Worm (Caenorhabditis elegans) whole organism, young adult: ENCODE measurements around the gene dao-6.

ENCODE experiments used
- B0261.1 ChIP-seq: sonication (generic microtip); optimal IDR thresholded peaks from 2 replicates; lab custom pipeline; 2016; ENCODE audit warnings: mild to moderate bottlenecking, missing genetic modification characterization, moderate library complexity, missing compliant biosample characterization
- C17E4.6 ChIP-seq: fragments of 200-800 bp; sonication (Bioruptor generic); IDR thresholded peaks from 2 replicates; pipeline ENCODE4 v1.3.6; 2022; ENCODE audit warnings: missing genetic modification reagents, missing genetic modification characterization, missing compliant biosample characterization
- F49E8.2 ChIP-seq: sonication (generic microtip); optimal IDR thresholded peaks from 3 replicates; lab custom pipeline; 2017; ENCODE audit warnings: missing genetic modification characterization, mild to moderate bottlenecking, missing compliant biosample characterization, antibody characterized with exemption, moderate library complexity; ENCODE audit not compliant: insufficient read depth
- F57A8.1 ChIP-seq: fragments of 200-800 bp; sonication (Bioruptor generic); optimal IDR thresholded peaks from 2 replicates; lab custom pipeline; 2018; ENCODE audit warnings: mild to moderate bottlenecking, missing genetic modification characterization, moderate library complexity, missing compliant biosample characterization
- F57C9.4 ChIP-seq: sonication (generic microtip); optimal IDR thresholded peaks from 2 replicates; lab custom pipeline; 2017; ENCODE audit warnings: mild to moderate bottlenecking, missing genetic modification characterization, missing compliant biosample characterization
- Y53G8AR.9 ChIP-seq: fragments of 200-800 bp; sonication (Bioruptor generic); conservative IDR thresholded peaks from 2 replicates; pipeline ENCODE4 v1.3.6; 2022; ENCODE audit warnings: missing genetic modification reagents, missing genetic modification characterization, missing compliant biosample characterization
- Y67H2A.10 ChIP-seq: fragments of 200-800 bp; sonication (Bioruptor generic); conservative IDR thresholded peaks from 2 replicates; pipeline ENCODE4 v1.3.6; 2022; ENCODE audit warnings: missing genetic modification reagents, missing genetic modification characterization, missing compliant biosample characterization
- Y95B8A.8 ChIP-seq: fragments of 200-800 bp; sonication (Bioruptor generic); IDR thresholded peaks from 2 replicates; pipeline ENCODE4 v1.3.6; 2022; ENCODE audit warnings: missing genetic modification reagents, missing genetic modification characterization, missing compliant biosample characterization
- akir-1 ChIP-seq: fragments of 200-800 bp; sonication (Bioruptor generic); optimal IDR thresholded peaks from 2 replicates; lab custom pipeline; 2018; ENCODE audit warnings: mild to moderate bottlenecking, missing genetic modification characterization, moderate library complexity, missing compliant biosample characterization
- ama-1 ChIP-seq, 3 experiments: fragments of 150-350 bp in 1 of 3; sonication (generic microtip) in 2 of 3; optimal IDR thresholded peaks; 2 replicates each; lab custom pipeline; 2014 to 2018; ENCODE audit warnings: missing biosample characterization in 2 of 3, missing genetic modification characterization in 2 of 3, missing genetic modification reagents in 2 of 3
- attf-5 ChIP-seq: fragments of 200-800 bp; sonication (Bioruptor generic); optimal IDR thresholded peaks from 2 replicates; lab custom pipeline; 2018; ENCODE audit warnings: mild to moderate bottlenecking, missing genetic modification characterization, missing compliant biosample characterization
- ccch-3 ChIP-seq: fragments of 200-800 bp; sonication (Bioruptor generic); optimal IDR thresholded peaks from 2 replicates; lab custom pipeline; 2018; ENCODE audit warnings: mild to moderate bottlenecking, missing genetic modification characterization, missing compliant biosample characterization
- cebp-2 ChIP-seq: fragments of 200-800 bp; sonication (Bioruptor generic); IDR thresholded peaks from 2 replicates; pipeline ENCODE4 v1.3.6; 2022; ENCODE audit warnings: missing genetic modification characterization, missing compliant biosample characterization
- ceh-100 ChIP-seq: fragments of 200-800 bp; sonication (Bioruptor generic); IDR thresholded peaks from 2 replicates; pipeline ENCODE4 v1.3.6; 2022; ENCODE audit warnings: missing genetic modification reagents, missing genetic modification characterization, missing compliant biosample characterization
- ceh-27 ChIP-seq: fragments of 200-800 bp; sonication (Bioruptor generic); optimal IDR thresholded peaks from 2 replicates; lab custom pipeline; 2018; ENCODE audit warnings: mild to moderate bottlenecking, missing genetic modification characterization, moderate library complexity, missing compliant biosample characterization
- ceh-40 ChIP-seq: fragments of 200-800 bp; sonication (Bioruptor generic); IDR thresholded peaks from 2 replicates; pipeline ENCODE4 v1.3.6; 2022; ENCODE audit warnings: missing genetic modification characterization, missing compliant biosample characterization
- die-1 ChIP-seq: sonication (generic microtip); optimal IDR thresholded peaks from 2 replicates; lab custom pipeline; 2016; ENCODE audit warnings: missing genotype, mild to moderate bottlenecking, missing genetic modification characterization, missing compliant biosample characterization
- efl-1 ChIP-seq: fragments of 150-350 bp; optimal IDR thresholded peaks from 2 replicates; lab custom pipeline; 2014; ENCODE audit warnings: missing biosample characterization, missing genetic modification reagents, missing genetic modification characterization
- ets-4 ChIP-seq: fragments of 200-800 bp; sonication (Bioruptor generic); optimal IDR thresholded peaks from 2 replicates; lab custom pipeline; 2018; ENCODE audit warnings: mild to moderate bottlenecking, missing genetic modification characterization, missing compliant biosample characterization
- hlh-12 ChIP-seq: sonication (generic microtip); optimal IDR thresholded peaks from 2 replicates; lab custom pipeline; 2016; ENCODE audit warnings: missing genetic modification characterization, missing compliant biosample characterization
- hmg-1.2 ChIP-seq: fragments of 200-800 bp; sonication (Bioruptor generic); IDR thresholded peaks from 2 replicates; pipeline ENCODE4 v1.3.6; 2022; ENCODE audit warnings: missing genetic modification reagents, missing genetic modification characterization, missing compliant biosample characterization
- hsf-1 ChIP-seq: fragments of 200-800 bp; sonication (Bioruptor generic); IDR thresholded peaks from 2 replicates; pipeline ENCODE4 v1.3.6; 2022; ENCODE audit warnings: missing genetic modification reagents, missing genetic modification characterization, missing compliant biosample characterization
- lag-1 ChIP-seq: fragments of 200-800 bp; sonication (Bioruptor generic); IDR thresholded peaks from 2 replicates; pipeline ENCODE4 v1.3.6; 2022; ENCODE audit warnings: missing genetic modification reagents, missing genetic modification characterization, missing compliant biosample characterization
- let-526 ChIP-seq: fragments of 200-800 bp; sonication (Bioruptor generic); IDR thresholded peaks from 2 replicates; pipeline ENCODE4 v1.3.6; 2022; ENCODE audit warnings: missing genetic modification reagents, missing genetic modification characterization, missing compliant biosample characterization
- lin-35 ChIP-seq, 3 experiments: fragments of 150-350 bp in 2 of 3; sonication (generic microtip) in 1 of 3; optimal IDR thresholded peaks; 2 replicates each; lab custom pipeline; 2014 to 2018; ENCODE audit warnings: missing biosample characterization in 3 of 3, missing genetic modification characterization in 3 of 3, missing genetic modification reagents in 3 of 3
- mxl-1 ChIP-seq: sonication (generic microtip); optimal IDR thresholded peaks from 2 replicates; lab custom pipeline; 2016; ENCODE audit warnings: missing genetic modification characterization, missing compliant biosample characterization
- nhr-80 ChIP-seq: sonication (generic microtip); optimal IDR thresholded peaks from 2 replicates; lab custom pipeline; 2016; ENCODE audit warnings: missing genetic modification characterization, missing compliant biosample characterization
- pbrm-1 ChIP-seq: fragments of 200-800 bp; sonication (Bioruptor generic); IDR thresholded peaks from 2 replicates; pipeline ENCODE4 v1.3.6; 2022; ENCODE audit warnings: missing genetic modification reagents, missing genetic modification characterization, missing compliant biosample characterization
- pha-4 ChIP-seq: fragments of 150-350 bp; sonication (generic microtip); optimal IDR thresholded peaks from 2 replicates; lab custom pipeline; 2014; ENCODE audit warnings: missing biosample characterization, missing genetic modification reagents, missing genetic modification characterization
- rpc-1 ChIP-seq, 2 experiments: fragments of 150-350 bp in 1 of 2; sonication (generic microtip) in 1 of 2; optimal IDR thresholded peaks; 2 replicates each; lab custom pipeline; 2014 to 2018; ENCODE audit warnings: missing biosample characterization in 1 of 2, missing genetic modification characterization in 1 of 2, missing genetic modification reagents in 1 of 2, missing genotype in 1 of 2
- tbx-9 ChIP-seq: sonication (generic microtip); optimal IDR thresholded peaks from 2 replicates; lab custom pipeline; 2016; ENCODE audit warnings: borderline replicate concordance, missing genetic modification characterization, inconsistent platforms, missing compliant biosample characterization
- unc-130 ChIP-seq: sonication (generic microtip); optimal IDR thresholded peaks from 2 replicates; lab custom pipeline; 2016; ENCODE audit warnings: missing genetic modification reagents, missing genetic modification characterization, missing compliant biosample characterization
- xnd-1 ChIP-seq: sonication (generic microtip); optimal IDR thresholded peaks from 2 replicates; lab custom pipeline; 2016; ENCODE audit warnings: missing genotype, missing genetic modification reagents, missing genetic modification characterization, missing compliant biosample characterization

The dao-6 gene

ce11 chrIII:9741985-9742384, 6.0 kb upstream of the dao-6 start:
- peak; percentile 57; the same call in 1 of the 2 replicates for TF ChIP-seq hmg-1.2 (GFP tag; lab: Robert Waterston, UW)
- no peak for TF ChIP-seq xnd-1 (tag; lab: Kevin White, UChicago)
- no peak for TF ChIP-seq ceh-100 (GFP tag; lab: Robert Waterston, UW)
- no peak for TF ChIP-seq hlh-12 (tag; lab: Kevin White, UChicago)

ce11 chrIII:9740663-9741062, 4.7 kb upstream of the dao-6 start:
- TF ChIP-seq let-526 (GFP tag; lab: Robert Waterston, UW) (no peak), hmg-1.2 (GFP tag; lab: Robert Waterston, UW) (peak; percentile 42; the same call in 1 of the 2 replicates)

- TF ChIP-seq ama-1 (optimal IDR thresholded peaks at IDR 0.05; lab: Kevin White, UChicago) (no peak), ama-1 (GFP tag; optimal IDR thresholded peaks at IDR 0.05; lab: Kevin White, UChicago) (no peak), unc-130 (no peak), ets-4 (GFP tag; lab: Kevin White, UChicago) (no peak), lin-35 (GFP tag; optimal IDR thresholded peaks at IDR 0.05; lab: Kevin White, UChicago) (no peak), efl-1 (no peak), Y53G8AR.9 (no peak)
Measured at ce11 chrIII:9738954-9739353, 3.0 kb upstream of the dao-6 start, which contains the start of gene hlh-4. Gene hlh-4 (minus strand): TSS chrIII:9739054.

- TF ChIP-seq C17E4.6 (GFP tag; lab: Robert Waterston, UW) (no peak), Y95B8A.8 (GFP tag; lab: Robert Waterston, UW) (no peak), F57A8.1 (no peak), cebp-2 (GFP tag; lab: Robert Waterston, UW) (no peak), F57C9.4 (no peak), mxl-1 (tag; lab: Kevin White, UChicago) (no peak), ceh-40 (GFP tag; lab: Robert Waterston, UW) (no peak)
Measured at ce11 chrIII:9734030-9734429, 2.0 kb downstream of the dao-6 start.

ce11 chrIII:9733333-9733732, 2.7 kb downstream of the dao-6 start:
- TF ChIP-seq B0261.1 (no peak), nhr-80 (tag; lab: Kevin White, UChicago) (no peak), F49E8.2 (tag; lab: Kevin White, UChicago) (no peak), akir-1 (GFP tag; lab: Kevin White, UChicago) (no peak), tbx-9 (tag; lab: Kevin White, UChicago) (no peak), lag-1 (GFP tag; lab: Robert Waterston, UW) (no peak), ceh-27 (no peak), hsf-1 (GFP tag; lab: Robert Waterston, UW) (no peak), die-1 (tag; lab: Kevin White, UChicago) (no peak), pha-4 (tag; lab: Kevin White, UChicago) (no peak), Y67H2A.10 (GFP tag; lab: Robert Waterston, UW) (no peak), mxl-1 (tag; lab: Kevin White, UChicago) (no peak), hmg-1.2 (GFP tag; lab: Robert Waterston, UW) (no peak; the same call in 1 of the 2 replicates), rpc-1 (optimal IDR thresholded peaks at IDR 0.05; lab: Kevin White, UChicago) (no peak), rpc-1 (tag; optimal IDR thresholded peaks at IDR 0.05; lab: Kevin White, UChicago) (no peak), ccch-3 (no peak), attf-5 (GFP tag; lab: Kevin White, UChicago) (no peak), pbrm-1 (no peak)
